Fruit fly (Drosophila melanogaster): ENCODE data around the gene CG17104.

Gene CG17104

DNA sequence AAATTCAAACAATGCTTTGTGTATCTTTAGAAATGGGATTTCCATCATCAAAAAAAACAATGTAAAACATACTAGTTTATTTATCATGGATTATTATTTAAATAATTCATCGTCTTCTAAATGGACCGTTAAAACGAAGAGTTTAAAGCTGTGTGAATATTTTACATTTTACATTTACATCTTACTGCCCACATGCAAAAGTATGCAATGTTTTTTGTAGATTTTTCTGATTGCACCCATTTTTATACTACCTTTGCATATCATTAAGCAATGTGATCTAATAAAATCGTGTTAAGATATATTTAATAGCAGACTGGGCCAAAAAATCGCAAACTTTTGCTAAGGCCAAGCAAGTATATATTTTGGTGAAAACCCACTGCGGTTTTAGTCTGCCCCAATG is 5.5 kb upstream of the CG17104 start:
- TF ChIP-seq lola (GFP tag; optimal IDR thresholded peaks at IDR 0.05) (no peak), Myc (optimal IDR thresholded peaks at IDR 0.05) (peak; percentile 41)

- TF ChIP-seq psq (GFP tag; optimal IDR thresholded peaks at IDR 0.05): peak; percentile 2
- peak; percentile 9 for TF ChIP-seq HLH106 (tag; optimal IDR thresholded peaks at IDR 0.05)
- no peak for TF ChIP-seq h (GFP tag; optimal IDR thresholded peaks at IDR 0.05)
Observed at dm6 chr2L:10672989-10673388, 4.0 kb upstream of the CG17104 start.

DNA sequence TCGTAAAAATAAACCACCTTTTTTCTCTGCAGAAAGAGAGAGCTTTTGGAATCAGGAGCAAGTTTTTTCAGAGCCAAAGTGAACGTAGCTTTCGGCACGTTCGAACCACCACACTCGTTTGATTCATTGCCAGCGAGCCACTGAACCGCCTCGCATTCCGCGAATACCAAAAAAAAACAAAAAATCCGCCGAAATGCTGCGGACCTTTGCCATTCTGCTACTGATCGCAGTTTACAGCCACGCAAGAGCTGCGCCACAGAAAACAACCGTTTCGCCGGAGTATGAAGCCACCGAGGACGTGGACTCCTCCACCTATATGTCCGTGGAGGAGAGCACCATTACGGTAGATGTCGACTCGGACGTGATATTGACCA is 704 bp downstream of the CG17104 start:
- no peak for TF ChIP-seq Mio (GFP tag; optimal IDR thresholded peaks at IDR 0.05)
- peak; percentile 13 for TF ChIP-seq fru (GFP tag; optimal IDR thresholded peaks at IDR 0.05)
- TF ChIP-seq usp (GFP tag; optimal IDR thresholded peaks at IDR 0.05): no peak
- TF ChIP-seq tai (GFP tag; optimal IDR thresholded peaks at IDR 0.05): no peak

DNA sequence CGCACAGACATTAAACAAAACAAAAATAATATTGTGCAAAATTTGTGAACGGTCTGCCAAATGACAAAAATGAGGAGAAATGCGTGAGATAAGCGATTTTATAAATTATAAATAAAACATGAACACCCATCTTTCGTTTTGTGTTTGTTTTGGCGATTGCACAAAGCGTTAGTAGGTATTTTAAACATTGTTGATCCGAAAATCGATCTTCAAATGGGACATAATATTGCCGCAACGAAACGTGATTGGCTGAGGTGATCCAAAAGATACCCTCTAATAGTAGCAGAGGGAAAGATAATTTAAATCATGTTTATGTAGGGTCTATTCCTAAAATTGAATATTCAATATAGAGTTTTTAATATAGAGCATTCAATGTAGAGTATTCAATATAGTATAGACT is 2.6 kb downstream of the CG17104 start:
- TF ChIP-seq h (GFP tag; optimal IDR thresholded peaks at IDR 0.05): peak; percentile 2
- TF ChIP-seq ey (GFP tag; optimal IDR thresholded peaks at IDR 0.05): peak; percentile 18
- TF ChIP-seq pan (optimal IDR thresholded peaks at IDR 0.05): no peak

DNA sequence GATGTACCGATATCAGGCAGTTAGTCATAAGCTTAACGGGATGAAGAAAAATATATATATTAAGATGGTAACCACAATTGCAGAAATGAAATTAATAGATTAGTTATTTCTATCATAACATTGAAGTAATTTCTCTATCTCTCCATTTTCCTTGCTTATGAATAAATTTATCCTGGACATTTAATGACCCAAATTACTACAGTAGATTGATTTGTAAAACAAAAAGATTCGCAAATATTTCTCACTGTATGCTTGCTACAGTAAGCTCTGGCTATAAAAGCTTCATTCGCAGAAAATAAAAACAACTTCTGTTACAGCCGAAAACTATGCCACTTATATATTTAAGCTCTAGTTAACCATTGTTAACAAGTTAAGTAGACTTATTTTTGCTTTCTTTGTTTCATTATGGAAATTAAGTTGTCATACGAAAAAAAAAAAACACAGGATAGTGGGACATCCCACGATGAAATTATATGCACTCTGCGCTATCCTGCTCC is 3.6 kb downstream of the CG17104 start, which contains the start of gene CG17105:
Gene CG17105, plus strand, starts transcription at position 447 of the 497 bp plus-strand sequence.
- no peak for TF ChIP-seq pan (optimal IDR thresholded peaks at IDR 0.05)
- no peak for TF ChIP-seq lola (GFP tag; optimal IDR thresholded peaks at IDR 0.05)
- TF ChIP-seq brk (GFP tag; optimal IDR thresholded peaks at IDR 0.05): no peak
- no peak for TF ChIP-seq dmrt93B (GFP tag; optimal IDR thresholded peaks at IDR 0.05)

DNA sequence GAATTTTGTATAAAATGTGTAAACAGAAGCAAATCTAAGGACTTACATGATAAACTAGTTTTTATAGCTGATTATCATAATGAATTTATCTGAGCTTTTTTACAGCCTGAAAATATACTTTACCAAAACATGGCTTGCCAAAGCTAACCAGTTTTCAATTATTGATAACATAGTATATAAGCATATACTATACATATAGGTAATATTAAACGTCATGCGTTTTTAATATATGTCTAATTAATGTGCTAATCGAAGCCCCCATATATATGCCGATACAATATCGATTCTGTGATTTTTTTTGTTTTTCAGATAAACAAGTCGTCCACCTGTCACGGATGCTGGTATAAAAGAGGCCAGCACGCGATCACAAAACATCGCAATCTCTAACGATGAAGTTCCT is 4.6 kb downstream of the CG17104 start, which contains the start of gene CG17107:
Gene CG17107, plus strand, starts transcription at position 301 of the 400 bp plus-strand sequence.
- no peak for TF ChIP-seq HLH106 (tag; optimal IDR thresholded peaks at IDR 0.05)
- TF ChIP-seq Hnf4 (GFP tag; optimal IDR thresholded peaks at IDR 0.05): no peak
- no peak for TF ChIP-seq tai (GFP tag; optimal IDR thresholded peaks at IDR 0.05)
- TF ChIP-seq br (GFP tag; optimal IDR thresholded peaks at IDR 0.05): no peak
- no peak for TF ChIP-seq Mio (GFP tag; optimal IDR thresholded peaks at IDR 0.05)
- TF ChIP-seq CG9705 (GFP tag; optimal IDR thresholded peaks at IDR 0.05): no peak
- TF ChIP-seq psq (GFP tag; optimal IDR thresholded peaks at IDR 0.05): no peak
- no peak for TF ChIP-seq sv (GFP tag; optimal IDR thresholded peaks at IDR 0.05)
- TF ChIP-seq Dif (GFP tag; optimal IDR thresholded peaks at IDR 0.05; ENCODE audit: partially characterized antibody): no peak
- no peak for TF ChIP-seq Myc (optimal IDR thresholded peaks at IDR 0.05)
- no peak for TF ChIP-seq Abd-B (GFP tag; optimal IDR thresholded peaks at IDR 0.05)
- TF ChIP-seq CG32264 (GFP tag; optimal IDR thresholded peaks at IDR 0.05): no peak
- no peak for TF ChIP-seq GATAd (GFP tag; optimal IDR thresholded peaks at IDR 0.05)
- no peak for TF ChIP-seq OdsH (GFP tag; optimal IDR thresholded peaks at IDR 0.05)
- TF ChIP-seq Hr83 (GFP tag; optimal IDR thresholded peaks at IDR 0.05; ENCODE audit: poor library complexity, severe bottlenecking): no peak
- TF ChIP-seq Hr78 (GFP tag; optimal IDR thresholded peaks at IDR 0.05): no peak
- TF ChIP-seq woc (GFP tag; optimal IDR thresholded peaks at IDR 0.05): no peak
- TF ChIP-seq brk (GFP tag; optimal IDR thresholded peaks at IDR 0.05): no peak
- no peak for TF ChIP-seq dl (GFP tag; optimal IDR thresholded peaks at IDR 0.05; ENCODE audit: insufficient read depth in 1 of 2, partially characterized antibody in 2 of 2)

DNA sequence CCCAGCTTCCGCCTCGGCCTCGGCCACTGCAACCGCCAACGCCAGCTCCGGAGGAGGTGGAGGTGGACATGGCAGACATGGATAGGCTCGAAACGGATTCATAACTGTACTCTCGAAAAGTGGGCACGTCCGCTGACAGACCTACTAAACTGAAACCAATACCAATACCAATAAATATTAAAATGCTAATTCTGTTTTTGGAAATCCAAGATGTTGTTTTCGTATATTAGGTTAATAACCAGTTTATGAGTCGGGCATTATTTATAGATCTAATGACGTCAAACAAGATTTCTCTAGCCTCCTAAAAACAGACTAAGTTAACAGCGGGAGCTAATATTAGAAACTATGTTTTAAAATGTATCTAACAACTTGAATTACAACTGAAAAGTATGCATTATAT is 5.2 kb downstream of the CG17104 start:
- TF ChIP-seq rgr (GFP tag; optimal IDR thresholded peaks at IDR 0.05): no peak
- TF ChIP-seq Hr83 (GFP tag; optimal IDR thresholded peaks at IDR 0.05; ENCODE audit: poor library complexity, severe bottlenecking): no peak

DNA sequence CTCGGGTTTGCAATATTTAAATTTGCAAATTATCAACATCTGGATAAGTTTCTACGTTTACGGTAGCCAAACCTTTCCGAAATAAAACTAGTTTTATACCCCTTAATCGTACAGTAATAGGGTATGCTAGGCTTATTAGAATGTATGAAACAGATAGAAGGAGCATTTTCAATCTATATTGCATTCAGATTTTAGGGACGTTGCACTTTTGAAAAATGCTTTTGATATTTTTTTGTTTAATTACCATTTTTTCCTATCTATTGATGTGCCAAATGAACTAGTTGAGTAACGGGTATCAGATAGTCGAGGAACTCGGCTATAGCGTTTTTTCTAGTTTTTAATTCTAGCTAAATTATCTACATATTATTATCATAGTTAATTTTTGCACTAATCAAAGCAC is 5.9 kb downstream of the CG17104 start:
- TF ChIP-seq Dfd (GFP tag; optimal IDR thresholded peaks at IDR 0.05) (no peak), dsf (GFP tag; optimal IDR thresholded peaks at IDR 0.05; ENCODE audit: borderline replicate concordance) (no peak), Myc (optimal IDR thresholded peaks at IDR 0.05) (no peak), Hnf4 (GFP tag; optimal IDR thresholded peaks at IDR 0.05) (no peak), sage (GFP tag; optimal IDR thresholded peaks at IDR 0.05) (no peak), Hr78 (GFP tag; optimal IDR thresholded peaks at IDR 0.05) (no peak), h (GFP tag; optimal IDR thresholded peaks at IDR 0.05) (no peak), psq (GFP tag; optimal IDR thresholded peaks at IDR 0.05) (no peak), woc (GFP tag; optimal IDR thresholded peaks at IDR 0.05) (no peak), sv (GFP tag; optimal IDR thresholded peaks at IDR 0.05) (no peak), ey (GFP tag; optimal IDR thresholded peaks at IDR 0.05) (no peak), jim (GFP tag; optimal IDR thresholded peaks at IDR 0.05) (no peak), CG9705 (GFP tag; optimal IDR thresholded peaks at IDR 0.05) (no peak), Sp1 (GFP tag; optimal IDR thresholded peaks at IDR 0.05) (no peak), OdsH (GFP tag; optimal IDR thresholded peaks at IDR 0.05) (no peak)
